Fruit fly (Drosophila melanogaster): ENCODE results near the gene Arp5.

Gene Arp5

DNA sequence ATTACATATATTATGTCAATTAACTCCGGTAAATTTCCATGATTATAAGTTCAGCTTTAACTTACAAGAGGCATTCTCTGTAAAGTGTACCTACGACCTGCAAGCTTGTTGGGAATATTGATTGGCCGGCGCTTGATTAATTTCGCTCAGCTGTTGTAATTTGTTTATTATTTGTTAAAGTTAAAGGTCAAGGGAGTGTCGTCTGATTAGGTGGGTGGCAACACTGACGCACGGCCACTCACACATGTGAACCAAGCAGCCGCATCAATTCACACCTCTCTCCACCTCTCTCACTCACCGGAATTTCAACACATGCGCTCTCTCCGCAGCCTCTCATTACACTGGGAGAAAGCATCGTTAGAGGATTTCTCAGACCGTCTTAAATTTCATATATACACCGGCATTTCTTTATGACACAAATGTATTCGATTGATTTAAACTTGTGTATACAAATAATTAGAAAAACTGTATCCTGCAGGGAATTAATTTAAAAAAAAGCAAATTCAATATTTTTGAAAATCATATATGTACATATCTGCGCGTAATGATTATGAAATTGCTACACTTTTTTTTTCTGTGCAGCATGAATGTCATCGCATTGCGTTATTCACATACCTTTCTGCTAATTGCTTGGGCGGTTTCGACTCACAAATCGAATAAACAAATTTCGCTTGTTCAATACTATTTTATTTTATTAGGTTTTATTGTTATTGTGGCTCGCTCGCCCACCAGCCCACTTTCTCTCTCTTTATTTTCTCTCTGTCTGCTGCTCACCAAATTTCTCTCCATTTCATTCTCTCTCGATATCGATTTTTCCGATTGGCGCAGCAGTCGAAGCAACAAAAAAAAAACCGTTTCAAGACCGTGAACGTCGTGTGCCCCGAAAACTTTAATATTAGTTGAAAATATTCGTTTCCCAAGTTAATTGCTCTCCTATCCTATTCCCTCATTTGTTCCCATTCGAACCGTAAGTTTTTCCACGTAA lies 13.0 kb upstream of the Arp5 start (continued):
- TF ChIP-seq inv (GFP tag; IDR thresholded peaks at IDR 0.05; ENCODE audit: partially characterized antibody) (no peak), CG10274 (GFP tag; optimal IDR thresholded peaks at IDR 0.05) (peak; percentile 80), z (GFP tag; IDR thresholded peaks at IDR 0.05) (0 out of 3 replicates have a peak, but pooled peaks have one; percentile 7), Lpt (GFP tag; optimal IDR thresholded peaks at IDR 0.05) (no peak), dmrt11E (tag; optimal IDR thresholded peaks at IDR 0.05) (peak; percentile 91), al (GFP tag; IDR thresholded peaks at IDR 0.05) (peak; percentile 87), Dp (GFP tag; optimal IDR thresholded peaks at IDR 0.05) (peak; percentile 16), CG6813 (GFP tag; optimal IDR thresholded peaks at IDR 0.05) (peak; percentile 89), CG2199 (GFP tag; IDR thresholded peaks at IDR 0.05) (peak; percentile 65; the same call in 1 of the 3 replicates), Max (GFP tag; optimal IDR thresholded peaks at IDR 0.05) (peak; percentile 93), yki (optimal IDR thresholded peaks at IDR 0.05) (no peak), CG7556 (GFP tag; optimal IDR thresholded peaks at IDR 0.05) (peak; percentile 97), onecut (GFP tag; IDR thresholded peaks at IDR 0.05) (peak; percentile 100), CG12104 (GFP tag; optimal IDR thresholded peaks at IDR 0.05) (peak; percentile 93), klu (GFP tag; IDR thresholded peaks at IDR 0.05) (peak; percentile 88; the same call in 1 of the 2 replicates), Antp (GFP tag; optimal IDR thresholded peaks at IDR 0.05) (peak; percentile 83), B-H1 (GFP tag; IDR thresholded peaks at IDR 0.05) (peak; percentile 83), ken (GFP tag; IDR thresholded peaks at IDR 0.05) (peak; percentile 81; the same call in 2 of the 3 replicates), CG17802 (tag; optimal IDR thresholded peaks at IDR 0.05) (peak; percentile 54), crol (GFP tag; IDR thresholded peaks at IDR 0.05) (peak; percentile 66), Oaz (GFP tag; IDR thresholded peaks at IDR 0.05) (peak; percentile 77), E2f1 (GFP tag; IDR thresholded peaks at IDR 0.05) (peak; percentile 86), sima (GFP tag; optimal IDR thresholded peaks at IDR 0.05) (peak; percentile 58), insv (GFP tag; optimal IDR thresholded peaks at IDR 0.05) (peak; percentile 14 to 69), gsb (GFP tag; IDR thresholded peaks at IDR 0.05) (peak; percentile 73), BEAF-32 (GFP tag; optimal IDR thresholded peaks at IDR 0.05) (no peak), CG6175 (GFP tag; IDR thresholded peaks at IDR 0.05) (no peak; the same call in 1 of the 3 replicates), nerfin-1 (tag; optimal IDR thresholded peaks at IDR 0.05) (peak; percentile 93), Rfx (GFP tag; IDR thresholded peaks at IDR 0.05) (peak; percentile 84), unc-4 (GFP tag; IDR thresholded peaks at IDR 0.05; ENCODE audit: partially characterized antibody) (no peak), jumu (GFP tag; optimal IDR thresholded peaks at IDR 0.05) (peak; percentile 84), hkb (optimal IDR thresholded peaks at IDR 0.05) (no peak), hkb (GFP tag; IDR thresholded peaks at IDR 0.05) (peak; percentile 90), Dip3 (GFP tag; optimal IDR thresholded peaks at IDR 0.05) (peak; percentile 85), CG10267 (tag; optimal IDR thresholded peaks at IDR 0.05) (peak; percentile 89), CG13123 (GFP tag; optimal IDR thresholded peaks at IDR 0.05) (peak; percentile 81), Sin3A (optimal IDR thresholded peaks at IDR 0.05) (no peak), HLHmδ (GFP tag; optimal IDR thresholded peaks at IDR 0.05) (no peak), dimm (GFP tag; IDR thresholded peaks at IDR 0.05) (peak; percentile 54), Ada2b (GFP tag; IDR thresholded peaks at IDR 0.05) (peak; percentile 84), nom (GFP tag; optimal IDR thresholded peaks at IDR 0.05) (no peak), CG4707 (GFP tag; optimal IDR thresholded peaks at IDR 0.05) (peak; percentile 85), CG1603 (tag; optimal IDR thresholded peaks at IDR 0.05) (no peak), H2.0 (GFP tag; IDR thresholded peaks at IDR 0.05) (peak; percentile 80), hbn (GFP tag; IDR thresholded peaks at IDR 0.05; ENCODE audit: partially characterized antibody) (no peak), kni (GFP tag; optimal IDR thresholded peaks at IDR 0.05) (peak; percentile 85), nau (GFP tag; optimal IDR thresholded peaks at IDR 0.05) (no peak), maf-S (GFP tag; optimal IDR thresholded peaks at IDR 0.05) (peak; percentile 90), otp (GFP tag; IDR thresholded peaks at IDR 0.05) (peak; percentile 65; the same call in 2 of the 3 replicates)
